Worm (Caenorhabditis elegans) whole organism, L2 larva: ENCODE data around the gene ZK1307.2.

Experiments used
- C34F6.9 ChIP-seq: fragments of 150-350 bp; optimal IDR thresholded peaks from 2 replicates; lab custom pipeline; 2014; ENCODE audit warnings: missing biosample characterization, missing genetic modification characterization
- R02D3.7 ChIP-seq: fragments of 150-350 bp; optimal IDR thresholded peaks from 2 replicates; lab custom pipeline; 2014; ENCODE audit warnings: missing biosample characterization, missing genetic modification characterization
- aly-2 ChIP-seq: fragments of 150-350 bp; optimal IDR thresholded peaks from 2 replicates; lab custom pipeline; 2014; ENCODE audit warnings: missing biosample characterization, missing genetic modification characterization
- ama-1 ChIP-seq: fragments of 150-350 bp; optimal IDR thresholded peaks from 2 replicates; lab custom pipeline; 2018; ENCODE audit warnings: inconsistent platforms
- ceh-82 ChIP-seq: fragments of 150-350 bp; optimal IDR thresholded peaks from 2 replicates; lab custom pipeline; 2014; ENCODE audit warnings: missing biosample characterization, missing genetic modification characterization
- elt-1 ChIP-seq: fragments of 150-350 bp; optimal IDR thresholded peaks from 2 replicates; lab custom pipeline; 2014; ENCODE audit warnings: missing biosample characterization, missing genetic modification characterization
- elt-3 ChIP-seq: sonication (generic microtip); optimal IDR thresholded peaks from 2 replicates; lab custom pipeline; 2017; ENCODE audit warnings: missing biosample characterization, missing genetic modification characterization
- mdl-1 ChIP-seq, 2 experiments: fragments of 150-350 bp in 1 of 2; sonication (generic microtip) in 1 of 2; optimal IDR thresholded peaks; 2 replicates each; lab custom pipeline; 2017; ENCODE audit warnings: missing biosample characterization in 2 of 2, missing genetic modification characterization in 2 of 2
- nhr-12 ChIP-seq: fragments of 150-350 bp; optimal IDR thresholded peaks from 2 replicates; lab custom pipeline; 2014; ENCODE audit warnings: missing biosample characterization, missing genetic modification characterization
- nhr-25 ChIP-seq: fragments of 150-350 bp; sonication (generic microtip); optimal IDR thresholded peaks from 3 replicates; lab custom pipeline; 2014; ENCODE audit warnings: missing biosample characterization, missing genetic modification characterization
- nhr-77 ChIP-seq: fragments of 150-350 bp; optimal IDR thresholded peaks from 2 replicates; lab custom pipeline; 2014; ENCODE audit warnings: missing biosample characterization, missing genetic modification characterization
- snpc-4 ChIP-seq: fragments of 150-350 bp; optimal IDR thresholded peaks from 2 replicates; lab custom pipeline; 2014; ENCODE audit warnings: missing biosample characterization, missing genetic modification characterization
- unc-39 ChIP-seq: fragments of 150-350 bp; optimal IDR thresholded peaks from 2 replicates; lab custom pipeline; 2014; ENCODE audit warnings: missing biosample characterization, missing genetic modification characterization
- ztf-11 ChIP-seq: sonication (generic microtip); optimal IDR thresholded peaks from 2 replicates; lab custom pipeline; 2017; ENCODE audit warnings: missing biosample characterization, missing genetic modification characterization

DNA sequence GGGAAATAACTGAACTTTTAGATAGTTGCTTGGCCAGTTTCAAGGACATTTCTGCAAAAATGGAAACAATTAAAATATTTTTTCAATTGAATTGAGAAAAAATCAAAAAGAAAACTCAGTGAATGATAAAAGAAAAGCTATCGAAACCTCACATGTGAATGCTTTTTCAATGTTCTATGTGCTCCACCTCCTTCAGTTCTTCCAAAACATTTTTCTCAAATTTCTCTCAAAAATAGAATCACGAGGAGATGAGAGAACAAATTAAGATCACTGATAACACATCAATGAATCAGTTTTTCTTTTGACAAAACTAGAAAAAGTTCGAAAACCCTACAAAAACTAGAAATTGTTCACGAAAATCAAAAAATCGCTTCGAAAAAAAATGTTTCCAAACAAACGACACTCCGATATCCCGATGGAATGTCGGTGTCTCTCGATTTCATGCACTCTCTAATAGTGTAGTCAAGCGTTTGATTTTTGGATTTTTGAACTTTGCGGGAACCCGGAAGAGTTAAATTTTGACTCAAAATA, 33.0 kb upstream of the ZK1307.2 start, which contains the start of gene ZK1320.9:
- no peak for TF ChIP-seq aly-2 (tag; lab: Kevin White, UChicago)
- TF ChIP-seq ztf-11 (tag; lab: Kevin White, UChicago), result no peak
- TF ChIP-seq nhr-12 (tag; lab: Kevin White, UChicago), result no peak
- no peak for TF ChIP-seq unc-39 (tag; lab: Kevin White, UChicago)
- no peak for TF ChIP-seq elt-3 (tag; lab: Kevin White, UChicago)
- TF ChIP-seq ama-1, result no peak
- TF ChIP-seq nhr-77 (tag; lab: Kevin White, UChicago), result no peak
- no peak for TF ChIP-seq ceh-82
- no peak for TF ChIP-seq elt-1 (tag; lab: Kevin White, UChicago)
- no peak for TF ChIP-seq R02D3.7 (tag; lab: Kevin White, UChicago)
- no peak for TF ChIP-seq snpc-4 (tag; lab: Kevin White, UChicago)
- peak; percentile 19 for TF ChIP-seq C34F6.9
- no peak for TF ChIP-seq nhr-25 (tag; lab: Kevin White, UChicago)
- TF ChIP-seq mdl-1 (tag; optimal IDR thresholded peaks at IDR 0.05; lab: Kevin White, UChicago), result no peak
